Fruit fly (Drosophila melanogaster) whole organism, wandering third instar larva: ENCODE measurements around the gene CG32069.

Experiments used
- Abd-B ChIP-seq: fragments of >200 bp; optimal IDR thresholded peaks from 2 replicates; lab custom pipeline; 2017; ENCODE audit warnings: missing biosample characterization, missing genetic modification characterization
- CG9705 ChIP-seq: fragments of 200-800 bp; sonication (Bioruptor generic); optimal IDR thresholded peaks from 2 replicates; lab custom pipeline; 2018; ENCODE audit warnings: missing biosample characterization, mild to moderate bottlenecking, missing genetic modification characterization
- CrebA ChIP-seq: fragments of 200-800 bp; sonication (Bioruptor generic); optimal IDR thresholded peaks from 2 replicates; lab custom pipeline; 2016; ENCODE audit warnings: missing biosample characterization, mild to moderate bottlenecking, missing genetic modification characterization, borderline replicate concordance
- Dfd ChIP-seq: fragments of >200 bp; optimal IDR thresholded peaks from 2 replicates; lab custom pipeline; 2017; ENCODE audit warnings: missing biosample characterization, missing genetic modification characterization
- Dif ChIP-seq: fragments of 200-275, 200-300 bp; sonication (Bioruptor generic); optimal IDR thresholded peaks from 2 replicates; lab custom pipeline; 2018; ENCODE audit warnings: missing biosample characterization, missing genetic modification characterization; ENCODE audit not compliant: partially characterized antibody
- HLH106 ChIP-seq: fragments of 200-800 bp; optimal IDR thresholded peaks from 3 replicates; lab custom pipeline; 2019; ENCODE audit warnings: missing biosample characterization, mild to moderate bottlenecking, missing genetic modification characterization, moderate library complexity
- Hnf4 ChIP-seq: fragments of 200-800 bp; sonication (Bioruptor generic); optimal IDR thresholded peaks from 2 replicates; lab custom pipeline; 2016; ENCODE audit warnings: missing biosample characterization, mild to moderate bottlenecking, missing genetic modification characterization
- Hr78 ChIP-seq: fragments of >200 bp; optimal IDR thresholded peaks from 2 replicates; lab custom pipeline; 2017; ENCODE audit warnings: missing biosample characterization, missing genetic modification characterization
- Hr83 ChIP-seq: fragments of 200-300 bp; sonication (Bioruptor generic); optimal IDR thresholded peaks from 2 replicates; lab custom pipeline; 2016; ENCODE audit warnings: missing biosample characterization, mild to moderate bottlenecking, missing genetic modification characterization, moderate library complexity; ENCODE audit not compliant: poor library complexity, severe bottlenecking
- Jra ChIP-seq: sonication (Bioruptor generic); optimal IDR thresholded peaks from 2 replicates; lab custom pipeline; 2016; ENCODE audit warnings: missing biosample characterization, missing genetic modification characterization
- Myc ChIP-seq: fragments of >200 bp; optimal IDR thresholded peaks from 2 replicates; lab custom pipeline; 2017
- N ChIP-seq: fragments of >200 bp; optimal IDR thresholded peaks from 2 replicates; lab custom pipeline; 2018; ENCODE audit warnings: missing biosample characterization, missing external identifiers, missing genetic modification characterization
- OdsH ChIP-seq: fragments of 200-800 bp; sonication (Bioruptor generic); optimal IDR thresholded peaks from 2 replicates; lab custom pipeline; 2016; ENCODE audit warnings: missing biosample characterization, mild to moderate bottlenecking, missing genetic modification characterization
- Rel ChIP-seq, 2 experiments: fragments of 200-800 bp; sonication (Bioruptor generic) in 1 of 2; optimal IDR thresholded peaks; 2 replicates in 1 of 2; 3 replicates in 1 of 2; lab custom pipeline; 2016 to 2019; ENCODE audit warnings: mild to moderate bottlenecking in 2 of 2, missing biosample characterization in 2 of 2, missing genetic modification characterization in 2 of 2, moderate library complexity in 1 of 2
- Sp1 ChIP-seq: fragments of 200-800 bp; sonication (Bioruptor generic); optimal IDR thresholded peaks from 3 replicates; lab custom pipeline; 2019; ENCODE audit warnings: missing biosample characterization, mild to moderate bottlenecking, missing genetic modification characterization, moderate library complexity
- Vsx2 ChIP-seq: fragments of 200-300, 225-300 bp; sonication (Bioruptor generic); optimal IDR thresholded peaks from 2 replicates; lab custom pipeline; 2018; ENCODE audit warnings: missing biosample characterization, missing genetic modification characterization; ENCODE audit not compliant: partially characterized antibody
- brk ChIP-seq: fragments of 200-800 bp; sonication (Bioruptor generic); optimal IDR thresholded peaks from 2 replicates; lab custom pipeline; 2016; ENCODE audit warnings: missing biosample characterization, mild to moderate bottlenecking, missing genetic modification characterization
- dsf ChIP-seq: sonication (Bioruptor generic); optimal IDR thresholded peaks from 2 replicates; lab custom pipeline; 2016; ENCODE audit warnings: missing biosample characterization, missing genetic modification characterization, borderline replicate concordance
- ey ChIP-seq: fragments of 200-800 bp; sonication (Bioruptor generic); optimal IDR thresholded peaks from 2 replicates; lab custom pipeline; 2016; ENCODE audit warnings: missing biosample characterization, missing genetic modification characterization
- foxo ChIP-seq, 2 experiments: fragments of 200-800 bp; sonication (Bioruptor generic); optimal IDR thresholded peaks; 2 replicates in 1 of 2; 3 replicates in 1 of 2; lab custom pipeline; 2016 to 2017; ENCODE audit warnings: missing biosample characterization in 2 of 2, missing genetic modification characterization in 2 of 2
- h ChIP-seq: fragments of 200-800 bp; sonication (Bioruptor generic); optimal IDR thresholded peaks from 3 replicates; lab custom pipeline; 2016; ENCODE audit warnings: missing biosample characterization, mild to moderate bottlenecking, missing genetic modification characterization
- jim ChIP-seq: fragments of 175-275, 200-325 bp; sonication (Bioruptor generic); optimal IDR thresholded peaks from 2 replicates; lab custom pipeline; 2016; ENCODE audit warnings: missing biosample characterization, mild to moderate bottlenecking, missing genetic modification characterization
- lola ChIP-seq: fragments of >200 bp; optimal IDR thresholded peaks from 2 replicates; lab custom pipeline; 2017; ENCODE audit warnings: missing biosample characterization, missing genetic modification characterization
- pan ChIP-seq: fragments of >200 bp; optimal IDR thresholded peaks from 2 replicates; lab custom pipeline; 2017
- psq ChIP-seq: fragments of 200-800 bp; sonication (Bioruptor generic); optimal IDR thresholded peaks from 3 replicates; lab custom pipeline; 2017; ENCODE audit warnings: missing biosample characterization, mild to moderate bottlenecking, missing genetic modification characterization, moderate library complexity
- rgr ChIP-seq: fragments of 200-800 bp; sonication (Bioruptor generic); optimal IDR thresholded peaks from 3 replicates; lab custom pipeline; 2016; ENCODE audit warnings: missing biosample characterization, mild to moderate bottlenecking, missing genetic modification characterization
- sage ChIP-seq: fragments of 200-800 bp; sonication (Bioruptor generic); optimal IDR thresholded peaks from 2 replicates; lab custom pipeline; 2016; ENCODE audit warnings: missing biosample characterization, mild to moderate bottlenecking, missing genetic modification characterization
- sv ChIP-seq: fragments of 200-800 bp; sonication (Bioruptor generic); optimal IDR thresholded peaks from 3 replicates; lab custom pipeline; 2016; ENCODE audit warnings: missing biosample characterization, missing genetic modification characterization
- woc ChIP-seq: sonication (Bioruptor generic); optimal IDR thresholded peaks from 2 replicates; lab custom pipeline; 2016; ENCODE audit warnings: missing biosample characterization, mild to moderate bottlenecking, missing genetic modification characterization

Gene CG32069

dm6 chr3L:11074043-11074853 is 11.8 kb upstream of the CG32069 start, which contains the start of the genes Pfdn2 and Noc1:
TSS of gene Pfdn2 (minus strand) at chr3L:11074388.
TSS of gene Noc1 (plus strand) at chr3L:11074769.
- TF ChIP-seq Myc (lab: Kevin White, UChicago), result peak; percentile 55
- peak; percentile 24 for TF ChIP-seq sv (GFP tag; lab: Kevin White, UChicago)
- no peak for TF ChIP-seq Abd-B
- TF ChIP-seq Jra (GFP tag; lab: Kevin White, UChicago), result no peak
- TF ChIP-seq woc (GFP tag; lab: Kevin White, UChicago), result no peak
- TF ChIP-seq lola (GFP tag; lab: Kevin White, UChicago), result no peak
- TF ChIP-seq psq (GFP tag; lab: Kevin White, UChicago), result peak; percentile 54
- no peak for TF ChIP-seq Hr78 (GFP tag; lab: Kevin White, UChicago)
- peak; percentile 51 for TF ChIP-seq dsf (GFP tag; lab: Kevin White, UChicago)
- TF ChIP-seq HLH106, result no peak

dm6 chr3L:11071057-11071456 is 8.6 kb upstream of the CG32069 start:
- TF ChIP-seq lola (GFP tag; lab: Kevin White, UChicago) (no peak), sv (GFP tag; lab: Kevin White, UChicago) (no peak), Vsx2 (GFP tag; lab: Kevin White, UChicago) (no peak)

DNA sequence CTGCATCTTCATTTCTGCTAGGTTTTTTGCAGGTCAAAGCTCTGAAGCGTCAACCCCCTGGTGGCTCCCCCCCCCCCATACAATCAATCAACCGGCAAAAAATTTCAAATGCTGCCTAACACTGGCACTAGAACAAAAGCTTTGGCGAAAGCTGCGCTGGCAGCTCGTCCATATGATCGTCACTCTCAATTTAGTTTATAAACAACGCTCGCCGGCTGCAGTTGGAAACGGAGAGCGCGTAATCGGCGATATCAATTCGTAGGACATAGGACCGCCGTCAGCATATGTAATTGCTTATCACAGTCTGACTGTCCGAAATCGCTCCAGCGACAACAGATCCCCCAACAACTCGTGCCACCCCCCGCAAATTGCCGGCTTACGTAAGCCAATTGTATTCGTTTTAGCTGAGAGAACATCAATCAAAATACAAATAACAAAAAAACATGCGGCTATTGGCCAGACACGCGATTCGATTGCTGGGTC is 8.0 kb upstream of the CG32069 start, which contains the start of gene Mocs1:
Mocs1 (plus strand) TSS at position 155 of the 483 bp plus-strand sequence.
- TF ChIP-seq Dif (GFP tag; lab: Kevin White, UChicago) (peak; percentile 47), CrebA (no peak), pan (lab: Kevin White, UChicago) (no peak), Sp1 (GFP tag; lab: Kevin White, UChicago) (peak; percentile 31), lola (GFP tag; lab: Kevin White, UChicago) (no peak), jim (GFP tag; lab: Kevin White, UChicago) (peak; percentile 11), Hnf4 (GFP tag; lab: Kevin White, UChicago) (peak; percentile 49), rgr (peak; percentile 56), woc (GFP tag; lab: Kevin White, UChicago) (no peak), OdsH (GFP tag; lab: Kevin White, UChicago) (peak; percentile 14), HLH106 (no peak), Hr83 (GFP tag; lab: Kevin White, UChicago) (peak; percentile 77), dsf (GFP tag; lab: Kevin White, UChicago) (no peak), N (no peak), Dfd (GFP tag; lab: Kevin White, UChicago) (no peak), Rel (GFP tag; optimal IDR thresholded peaks at IDR 0.05; lab: Kevin White, UChicago) (no peak), Rel (tag; optimal IDR thresholded peaks at IDR 0.05; lab: Kevin White, UChicago) (peak; percentile 24), foxo (GFP tag; optimal IDR thresholded peaks at IDR 0.05; lab: Kevin White, UChicago) (peak in 1 of 2 experiments; percentile 43)

- TF ChIP-seq Hnf4 (GFP tag; lab: Kevin White, UChicago), result no peak
- no peak for TF ChIP-seq OdsH (GFP tag; lab: Kevin White, UChicago)
- no peak for TF ChIP-seq Hr83 (GFP tag; lab: Kevin White, UChicago)
- no peak for TF ChIP-seq jim (GFP tag; lab: Kevin White, UChicago)
- no peak for TF ChIP-seq CG9705 (GFP tag; lab: Kevin White, UChicago)
- TF ChIP-seq dsf (GFP tag; lab: Kevin White, UChicago), result no peak
Observed at dm6 chr3L:11069764-11070163, 7.3 kb upstream of the CG32069 start, which contains the start of gene CG6310. TSS of gene CG6310 (minus strand) at chr3L:11069864.

dm6 chr3L:11065850-11066249 is 3.4 kb upstream of the CG32069 start:
- TF ChIP-seq Vsx2 (GFP tag; lab: Kevin White, UChicago) (no peak), sage (no peak), h (GFP tag; lab: Kevin White, UChicago) (no peak), Abd-B (no peak), foxo (GFP tag; optimal IDR thresholded peaks at IDR 0.05; lab: Kevin White, UChicago) (no peak), ey (no peak), Rel (GFP tag; optimal IDR thresholded peaks at IDR 0.05; lab: Kevin White, UChicago) (no peak), Rel (tag; optimal IDR thresholded peaks at IDR 0.05; lab: Kevin White, UChicago) (peak; percentile 34), brk (GFP tag; lab: Kevin White, UChicago) (no peak)
- TF ChIP-seq, all 38 proteins: peak for 1
